Worm (Caenorhabditis elegans): ENCODE measurements around the gene cyp-29A2.

The cyp-29A2 gene

DNA sequence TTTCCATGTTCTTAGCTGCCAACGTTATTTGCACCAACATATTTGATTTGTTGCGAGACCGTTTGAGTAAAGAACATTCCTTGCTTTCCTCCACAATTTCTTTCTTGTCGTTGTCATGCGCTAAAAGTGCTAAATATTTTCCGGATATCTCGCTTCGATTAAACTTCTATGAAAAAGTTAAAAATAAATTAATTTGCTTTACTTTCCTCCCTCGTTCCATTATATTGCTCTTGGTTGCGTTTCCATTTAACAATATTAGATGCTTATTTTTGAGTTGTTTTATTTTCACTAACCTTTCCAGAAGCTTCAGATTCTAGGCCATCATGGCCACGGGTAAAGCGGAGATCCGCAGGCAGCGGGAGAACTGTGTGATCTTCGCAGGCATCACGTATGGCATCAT lies 24.2 kb downstream of the cyp-29A2 start, which contains the start of gene pgap-1:
pgap-1 (plus strand) TSS at position 301 of the 400 bp plus-strand sequence.
- no peak for TF ChIP-seq ceh-83 (GFP tag; optimal IDR thresholded peaks at IDR 0.05)
- TF ChIP-seq nhr-12 (tag; optimal IDR thresholded peaks at IDR 0.05), result no peak
- no peak for TF ChIP-seq elt-1 (tag; optimal IDR thresholded peaks at IDR 0.05; ENCODE audit: borderline replicate concordance, insufficient read depth)
- no peak for TF ChIP-seq snpc-4 (tag; optimal IDR thresholded peaks at IDR 0.05)
- TF ChIP-seq mab-5 (tag; optimal IDR thresholded peaks at IDR 0.05), result no peak
- no peak for TF ChIP-seq mls-2 (tag; optimal IDR thresholded peaks at IDR 0.05)
- no peak for TF ChIP-seq hlh-1 (tag; optimal IDR thresholded peaks at IDR 0.05)
- no peak for TF ChIP-seq elt-3 (tag; optimal IDR thresholded peaks at IDR 0.05)

DNA sequence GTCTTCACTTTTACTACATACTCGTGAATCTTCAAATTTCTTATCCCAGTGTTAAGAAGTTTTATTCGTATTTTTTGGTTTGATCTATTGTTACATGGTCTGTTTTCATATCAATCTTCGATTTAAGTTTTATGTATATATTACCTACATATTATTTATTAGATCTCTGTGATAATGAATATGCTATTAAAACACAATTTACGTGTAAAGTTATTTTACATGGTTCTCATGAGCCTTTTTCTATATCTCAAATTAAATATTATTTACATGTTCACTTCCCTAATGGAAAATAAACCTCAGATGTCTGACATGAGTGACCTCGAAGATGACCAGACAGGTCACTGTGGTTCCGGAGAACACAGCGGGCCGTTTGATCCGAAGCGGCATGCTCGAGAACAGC lies 27.2 kb downstream of the cyp-29A2 start, which contains the start of gene mxl-1:
mxl-1 (plus strand) TSS at position 301 of the 400 bp plus-strand sequence.
- TF ChIP-seq ces-1 (GFP tag; optimal IDR thresholded peaks at IDR 0.05) (no peak), nhr-237 (tag; optimal IDR thresholded peaks at IDR 0.05) (no peak), tbx-8 (GFP tag; optimal IDR thresholded peaks at IDR 0.05) (no peak), ztf-11 (tag; optimal IDR thresholded peaks at IDR 0.05) (no peak), nhr-2 (tag; optimal IDR thresholded peaks at IDR 0.05) (no peak), drap-1 (GFP tag; optimal IDR thresholded peaks at IDR 0.05) (no peak)

ce11 chrV:11245029-11245428 lies 27.6 kb downstream of the cyp-29A2 start:
- TF ChIP-seq zip-8 (tag; optimal IDR thresholded peaks at IDR 0.05) (peak; percentile 59), unc-39 (tag; optimal IDR thresholded peaks at IDR 0.05) (no peak)

DNA sequence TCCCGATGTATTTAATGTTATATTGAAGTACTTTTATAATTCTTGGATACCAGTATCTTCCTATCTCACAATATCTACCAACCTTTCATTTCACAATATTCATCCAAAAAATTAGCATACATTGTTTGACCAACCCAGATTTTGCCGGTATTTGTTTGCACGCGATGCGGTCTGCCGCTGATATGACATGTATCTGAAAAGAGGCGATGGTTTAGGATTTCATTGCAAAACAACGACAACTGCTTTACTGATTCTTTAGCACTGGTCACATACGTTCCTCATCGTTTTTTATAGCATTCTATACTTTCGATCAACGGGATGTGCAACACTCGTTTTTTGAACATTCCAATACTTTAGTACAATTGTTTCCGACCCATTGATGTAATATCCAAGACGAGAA lies 30.5 kb downstream of the cyp-29A2 start, which contains the start of gene mam-4:
mam-4 (plus strand) TSS at position 301 of the 400 bp plus-strand sequence.
- TF ChIP-seq mab-5 (tag; optimal IDR thresholded peaks at IDR 0.05), result no peak
- TF ChIP-seq tbx-8 (GFP tag; optimal IDR thresholded peaks at IDR 0.05), result no peak
- no peak for TF ChIP-seq blmp-1 (tag; optimal IDR thresholded peaks at IDR 0.05)
- no peak for TF ChIP-seq ztf-11 (tag; optimal IDR thresholded peaks at IDR 0.05)
- no peak for TF ChIP-seq hlh-1 (tag; optimal IDR thresholded peaks at IDR 0.05)
- no peak for TF ChIP-seq ces-1 (GFP tag; optimal IDR thresholded peaks at IDR 0.05)
- no peak for TF ChIP-seq nhr-12 (tag; optimal IDR thresholded peaks at IDR 0.05)
- no peak for TF ChIP-seq mep-1 (tag; optimal IDR thresholded peaks at IDR 0.05)
- TF ChIP-seq nhr-28 (tag; optimal IDR thresholded peaks at IDR 0.05), result no peak

DNA sequence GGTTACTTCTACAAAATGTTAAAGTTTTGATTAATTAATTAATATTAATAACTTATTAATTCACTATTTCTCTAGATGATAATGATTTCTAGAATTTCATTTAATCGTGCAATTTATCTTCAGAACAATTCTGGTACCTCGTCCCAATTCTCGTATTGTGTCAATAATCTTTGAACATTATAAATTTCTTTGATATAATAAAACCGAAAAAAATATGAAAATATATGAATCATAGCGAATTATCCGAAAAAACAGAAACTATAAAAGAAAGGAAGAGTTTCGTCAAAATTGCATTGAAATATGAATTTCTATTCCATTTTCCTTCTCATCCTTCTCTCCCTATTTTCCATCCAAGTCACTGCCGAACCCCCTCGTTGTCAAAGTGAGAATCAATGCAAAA lies 33.4 kb downstream of the cyp-29A2 start, which contains the start of gene T19B10.12:
T19B10.12 (plus strand) TSS at position 301 of the 400 bp plus-strand sequence.
- TF ChIP-seq zip-8 (tag; optimal IDR thresholded peaks at IDR 0.05) (no peak), mep-1 (tag; optimal IDR thresholded peaks at IDR 0.05) (no peak), bed-3 (GFP tag; optimal IDR thresholded peaks at IDR 0.05) (no peak), elt-1 (tag; optimal IDR thresholded peaks at IDR 0.05; ENCODE audit: borderline replicate concordance, insufficient read depth) (no peak), unc-39 (tag; optimal IDR thresholded peaks at IDR 0.05) (no peak), ces-1 (GFP tag; optimal IDR thresholded peaks at IDR 0.05) (no peak), drap-1 (GFP tag; optimal IDR thresholded peaks at IDR 0.05) (no peak), ceh-83 (GFP tag; optimal IDR thresholded peaks at IDR 0.05) (no peak), ceh-43 (GFP tag; optimal IDR thresholded peaks at IDR 0.05) (no peak), M03D4.4 (tag; optimal IDR thresholded peaks at IDR 0.05) (no peak), lin-13 (tag; optimal IDR thresholded peaks at IDR 0.05) (no peak), sptf-1 (tag; optimal IDR thresholded peaks at IDR 0.05) (no peak), pha-4 (tag; optimal IDR thresholded peaks at IDR 0.05) (no peak)

DNA sequence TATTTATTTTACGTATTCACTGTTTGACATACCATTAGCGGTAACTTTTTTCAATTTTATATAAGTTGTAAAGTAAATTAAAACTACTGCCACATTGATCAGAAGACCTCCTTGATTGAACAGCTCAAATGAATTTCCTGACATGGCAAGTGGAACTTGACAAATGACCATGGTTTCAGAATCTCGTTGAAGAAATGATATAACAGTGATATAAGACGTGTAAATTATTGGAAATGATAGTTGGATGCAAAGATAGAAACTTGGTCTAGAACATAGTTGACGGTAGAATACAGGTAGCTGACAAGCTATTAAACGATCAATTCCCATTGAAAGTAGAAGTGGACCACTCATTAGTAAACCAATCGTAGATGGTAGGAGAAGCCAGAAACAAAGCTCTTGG lies 34.4 kb downstream of the cyp-29A2 start:
- TF ChIP-seq tbx-8 (GFP tag; optimal IDR thresholded peaks at IDR 0.05) (no peak), ceh-83 (GFP tag; optimal IDR thresholded peaks at IDR 0.05) (no peak), mab-5 (tag; optimal IDR thresholded peaks at IDR 0.05) (no peak), zip-8 (tag; optimal IDR thresholded peaks at IDR 0.05) (no peak), nhr-76 (tag; optimal IDR thresholded peaks at IDR 0.05) (no peak), ceh-43 (GFP tag; optimal IDR thresholded peaks at IDR 0.05) (no peak), cnd-1 (tag; optimal IDR thresholded peaks at IDR 0.05) (no peak), flh-1 (GFP tag; optimal IDR thresholded peaks at IDR 0.05) (no peak), ceh-39 (tag; optimal IDR thresholded peaks at IDR 0.05) (no peak), bed-3 (GFP tag; optimal IDR thresholded peaks at IDR 0.05) (no peak), ztf-11 (tag; optimal IDR thresholded peaks at IDR 0.05) (no peak), mep-1 (tag; optimal IDR thresholded peaks at IDR 0.05) (no peak), ham-2 (GFP tag; optimal IDR thresholded peaks at IDR 0.05) (no peak), elt-3 (tag; optimal IDR thresholded peaks at IDR 0.05) (no peak), unc-39 (tag; optimal IDR thresholded peaks at IDR 0.05) (no peak), hlh-1 (tag; optimal IDR thresholded peaks at IDR 0.05) (no peak), lin-32 (GFP tag; optimal IDR thresholded peaks at IDR 0.05) (no peak), sptf-1 (tag; optimal IDR thresholded peaks at IDR 0.05) (no peak), mls-2 (tag; optimal IDR thresholded peaks at IDR 0.05) (no peak), M03D4.4 (tag; optimal IDR thresholded peaks at IDR 0.05) (no peak)

Measured in whole organism, mixed stage, embryonic.